Worm (Caenorhabditis elegans) whole organism, L4 larva: ENCODE measurements around the gene nhr-286.

Experiments
- F10B5.3 ChIP-seq: sonication (generic microtip); optimal IDR thresholded peaks from 2 replicates; lab custom pipeline; 2016; ENCODE audit warnings: mild to moderate bottlenecking, missing genetic modification characterization, missing compliant biosample characterization
- R02D3.7 ChIP-seq: fragments of 150-350 bp; sonication (generic microtip); optimal IDR thresholded peaks from 3 replicates; lab custom pipeline; 2014; ENCODE audit warnings: missing biosample characterization, missing genetic modification characterization
- Y5F2A.4 ChIP-seq: fragments of 200-800 bp; sonication (Bioruptor generic); optimal IDR thresholded peaks from 2 replicates; lab custom pipeline; 2018; ENCODE audit warnings: mild to moderate bottlenecking, missing genetic modification characterization, missing compliant biosample characterization
- Y75B8A.6 ChIP-seq: fragments of 200-800 bp; sonication (Bioruptor generic); IDR thresholded peaks from 2 replicates; pipeline ENCODE4 v1.3.6; 2022; ENCODE audit warnings: missing genetic modification reagents, missing genetic modification characterization, missing compliant biosample characterization
- ZK337.2 ChIP-seq: fragments of 200-800 bp; sonication (Bioruptor generic); IDR thresholded peaks from 2 replicates; pipeline ENCODE4 v1.3.6; 2022; ENCODE audit warnings: missing genetic modification reagents, missing genetic modification characterization, missing compliant biosample characterization
- ZK546.5 ChIP-seq, 2 experiments: sonication (generic microtip); optimal IDR thresholded peaks; 2 replicates each; lab custom pipeline; 2017; ENCODE audit warnings: missing biosample characterization in 2 of 2, missing genetic modification characterization in 2 of 2
- ama-1 ChIP-seq: fragments of 150-350 bp; optimal IDR thresholded peaks from 2 replicates; lab custom pipeline; 2014; ENCODE audit warnings: inconsistent platforms, mixed read lengths
- attf-4 ChIP-seq: sonication (generic microtip); optimal IDR thresholded peaks from 3 replicates; lab custom pipeline; 2017; ENCODE audit warnings: missing biosample characterization, missing genetic modification characterization
- ceh-20 ChIP-seq: fragments of 200-800 bp; sonication (Bioruptor generic); IDR thresholded peaks from 2 replicates; pipeline ENCODE4 v1.3.6; 2022; ENCODE audit warnings: missing genetic modification reagents, missing genetic modification characterization, missing compliant biosample characterization
- ceh-32 ChIP-seq: sonication (generic microtip); optimal IDR thresholded peaks from 2 replicates; lab custom pipeline; 2016; ENCODE audit warnings: mild to moderate bottlenecking, missing genetic modification characterization, missing compliant biosample characterization; ENCODE audit not compliant: poor library complexity
- ceh-44 ChIP-seq: fragments of 200-800 bp; sonication (Bioruptor generic); IDR thresholded peaks from 2 replicates; pipeline ENCODE4 v1.3.6; 2022; ENCODE audit warnings: missing genetic modification reagents, missing genetic modification characterization, missing compliant biosample characterization
- ceh-62 ChIP-seq: sonication (generic microtip); optimal IDR thresholded peaks from 2 replicates; lab custom pipeline; 2017; ENCODE audit warnings: missing biosample characterization, missing genetic modification characterization
- daf-16 ChIP-seq, 3 experiments: sonication (generic microtip); optimal IDR thresholded peaks; 2 replicates each; lab custom pipeline; 2016 to 2017; ENCODE audit warnings: missing genetic modification characterization in 3 of 3, missing genetic modification reagents in 3 of 3, mild to moderate bottlenecking in 2 of 3, missing compliant biosample characterization in 2 of 3, missing biosample characterization in 1 of 3, moderate library complexity in 1 of 3
- daf-19 ChIP-seq: fragments of 200-800 bp; sonication (Bioruptor generic); conservative IDR thresholded peaks from 2 replicates; pipeline ENCODE4 v1.3.6; 2022; ENCODE audit warnings: missing genetic modification characterization, missing compliant biosample characterization
- dmd-6 ChIP-seq: fragments of 200-800 bp; sonication (Bioruptor generic); IDR thresholded peaks from 2 replicates; pipeline ENCODE4 v1.3.6; 2022; ENCODE audit warnings: missing genetic modification reagents, missing genetic modification characterization, missing compliant biosample characterization
- dmd-9 ChIP-seq: fragments of 200-800 bp; sonication (Bioruptor generic); IDR thresholded peaks from 2 replicates; pipeline ENCODE4 v1.3.6; 2022; ENCODE audit warnings: missing genetic modification reagents, missing genetic modification characterization, missing compliant biosample characterization
- dpl-1 ChIP-seq: fragments of 150-350 bp; optimal IDR thresholded peaks from 2 replicates; lab custom pipeline; 2014; ENCODE audit warnings: missing biosample characterization, missing genetic modification reagents, missing genetic modification characterization
- fos-1 ChIP-seq: fragments of 150-350 bp; optimal IDR thresholded peaks from 2 replicates; lab custom pipeline; 2014; ENCODE audit warnings: missing biosample characterization, missing genetic modification characterization
- hlh-11 ChIP-seq: fragments of 200-800 bp; sonication (Bioruptor generic); optimal IDR thresholded peaks from 2 replicates; lab custom pipeline; 2018; ENCODE audit warnings: mild to moderate bottlenecking, missing genetic modification characterization, missing compliant biosample characterization
- hlh-30 ChIP-seq: sonication (generic microtip); optimal IDR thresholded peaks from 2 replicates; lab custom pipeline; 2017; ENCODE audit warnings: antibody characterized with exemption, mild to moderate bottlenecking, missing genetic modification characterization, missing compliant biosample characterization; ENCODE audit not compliant: insufficient read depth
- jun-1 ChIP-seq: fragments of 150-350 bp; optimal IDR thresholded peaks from 2 replicates; lab custom pipeline; 2014; ENCODE audit warnings: missing biosample characterization, missing genetic modification reagents, missing genetic modification characterization
- lin-13 ChIP-seq: fragments of 150-350 bp; optimal IDR thresholded peaks from 2 replicates; lab custom pipeline; 2014; ENCODE audit warnings: missing biosample characterization, missing genetic modification reagents, missing genetic modification characterization
- lir-3 ChIP-seq: sonication (generic microtip); optimal IDR thresholded peaks from 2 replicates; lab custom pipeline; 2016; ENCODE audit warnings: mild to moderate bottlenecking, missing genetic modification characterization, missing compliant biosample characterization
- madf-9 ChIP-seq: fragments of 200-800 bp; sonication (Bioruptor generic); conservative IDR thresholded peaks from 2 replicates; pipeline ENCODE4 v1.3.6; 2022; ENCODE audit warnings: missing genetic modification reagents, missing genetic modification characterization, missing compliant biosample characterization
- mxl-3 ChIP-seq: fragments of 200-800 bp; sonication (Bioruptor generic); optimal IDR thresholded peaks from 2 replicates; lab custom pipeline; 2018; ENCODE audit warnings: mild to moderate bottlenecking, missing genetic modification characterization, missing compliant biosample characterization
- nhr-10 ChIP-seq: fragments of 150-350 bp; optimal IDR thresholded peaks from 2 replicates; lab custom pipeline; 2014; ENCODE audit warnings: missing biosample characterization, missing genetic modification characterization
- nhr-28 ChIP-seq: fragments of 150-350 bp; optimal IDR thresholded peaks from 2 replicates; lab custom pipeline; 2014; ENCODE audit warnings: missing biosample characterization, missing genetic modification characterization
- nhr-41 ChIP-seq: fragments of 200-800 bp; sonication (Bioruptor generic); IDR thresholded peaks from 2 replicates; pipeline ENCODE4 v1.3.6; 2022; ENCODE audit warnings: missing genetic modification reagents, missing genetic modification characterization, missing compliant biosample characterization
- nhr-6 ChIP-seq: fragments of 150-350 bp; optimal IDR thresholded peaks from 2 replicates; lab custom pipeline; 2014; ENCODE audit warnings: missing biosample characterization, missing genetic modification characterization
- nhr-77 ChIP-seq: fragments of 150-350 bp; optimal IDR thresholded peaks from 2 replicates; lab custom pipeline; 2014; ENCODE audit warnings: missing biosample characterization, missing genetic modification characterization
- pha-4 ChIP-seq, 2 experiments: fragments of 150-350 bp in 1 of 2; fragments of 200-800 bp in 1 of 2; sonication (Bioruptor generic) in 1 of 2; IDR thresholded peaks in 1 of 2; optimal IDR thresholded peaks in 1 of 2; 2 replicates each; pipeline versions ENCODE4 v1.3.6 to Lab custom; 2014 to 2022; ENCODE audit warnings: missing genetic modification characterization in 2 of 2, missing genetic modification reagents in 2 of 2, missing biosample characterization in 1 of 2, missing compliant biosample characterization in 1 of 2
- saeg-2 ChIP-seq: fragments of 200-800 bp; sonication (Bioruptor generic); IDR thresholded peaks from 2 replicates; pipeline ENCODE4 v1.3.6; 2022; ENCODE audit warnings: missing genetic modification reagents, missing genetic modification characterization, missing compliant biosample characterization
- set-16 ChIP-seq: fragments of 200-800 bp; sonication (Bioruptor generic); IDR thresholded peaks from 2 replicates; pipeline ENCODE4 v1.3.6; 2022; ENCODE audit warnings: missing genetic modification reagents, missing genetic modification characterization, missing compliant biosample characterization
- snpc-4 ChIP-seq: fragments of 150-350 bp; optimal IDR thresholded peaks from 2 replicates; lab custom pipeline; 2014; ENCODE audit warnings: missing biosample characterization, missing genetic modification characterization
- tra-1 ChIP-seq: fragments of 200-800 bp; sonication (Bioruptor generic); IDR thresholded peaks from 2 replicates; pipeline ENCODE4 v1.3.6; 2022; ENCODE audit warnings: missing genetic modification reagents, missing genetic modification characterization, missing compliant biosample characterization
- unc-130 ChIP-seq: sonication (generic microtip); optimal IDR thresholded peaks from 2 replicates; lab custom pipeline; 2016; ENCODE audit warnings: missing genetic modification reagents, missing genetic modification characterization, missing compliant biosample characterization
- unc-39 ChIP-seq: sonication (generic microtip); optimal IDR thresholded peaks from 2 replicates; lab custom pipeline; 2017; ENCODE audit warnings: missing biosample characterization, missing genetic modification characterization
- unc-62 ChIP-seq, 3 experiments: fragments of 150-350 bp in 1 of 3; sonication (generic microtip); optimal IDR thresholded peaks in 2 of 3; peaks in 1 of 3; 1 replicate in 1 of 3; 2 replicates in 2 of 3; lab custom pipeline; 2014 to 2017; ENCODE audit warnings: missing biosample characterization in 3 of 3, missing genetic modification characterization in 3 of 3, missing genetic modification reagents in 3 of 3, missing genotype in 1 of 3
- zfp-2 ChIP-seq: sonication (generic microtip); optimal IDR thresholded peaks from 2 replicates; lab custom pipeline; 2016; ENCODE audit warnings: mild to moderate bottlenecking, missing genetic modification characterization, missing compliant biosample characterization
- zfp-3 ChIP-seq: fragments of 200-800 bp; sonication (Bioruptor generic); conservative IDR thresholded peaks from 2 replicates; pipeline ENCODE4 v1.3.6; 2022; ENCODE audit warnings: missing genetic modification reagents, missing genetic modification characterization, missing compliant biosample characterization
- zip-2 ChIP-seq: fragments of 150-350 bp; optimal IDR thresholded peaks from 2 replicates; lab custom pipeline; 2014; ENCODE audit warnings: missing biosample characterization, missing genetic modification characterization
- ztf-11 ChIP-seq: fragments of 150-350 bp; optimal IDR thresholded peaks from 2 replicates; lab custom pipeline; 2014; ENCODE audit warnings: missing biosample characterization, missing genetic modification characterization

The nhr-286 gene

ce11 chrV:7089217-7089616 is 2.2 kb downstream of the nhr-286 start (continued):
- TF ChIP-seq unc-62 (GFP tag; optimal IDR thresholded peaks at IDR 0.05 in 1 of 2; lab: Kevin White, UChicago) (peak in 1 of 2 experiments; percentile 84), unc-62 (tag; optimal IDR thresholded peaks at IDR 0.05; lab: Kevin White, UChicago) (no peak), ceh-32 (no peak), nhr-6 (tag; lab: Kevin White, UChicago) (no peak), lir-3 (no peak), ztf-11 (tag; lab: Kevin White, UChicago) (no peak), snpc-4 (tag; lab: Kevin White, UChicago) (no peak), nhr-77 (tag; lab: Kevin White, UChicago) (peak; percentile 61), jun-1 (tag; lab: Kevin White, UChicago) (no peak), zfp-2 (tag; lab: Kevin White, UChicago) (no peak), ama-1 (lab: Kevin White, UChicago) (no peak), dmd-9 (GFP tag; lab: Robert Waterston, UW) (no peak), daf-16 (GFP tag; optimal IDR thresholded peaks at IDR 0.05; lab: Kevin White, UChicago) (no peak), daf-16 (tag; optimal IDR thresholded peaks at IDR 0.05; lab: Kevin White, UChicago) (peak; percentile 24), tra-1 (GFP tag; lab: Robert Waterston, UW) (no peak), zfp-3 (GFP tag; lab: Robert Waterston, UW) (no peak), ceh-62 (tag; lab: Kevin White, UChicago) (no peak), ZK337.2 (GFP tag; lab: Robert Waterston, UW) (no peak), Y5F2A.4 (GFP tag; lab: Kevin White, UChicago) (no peak), Y75B8A.6 (GFP tag; lab: Robert Waterston, UW) (no peak), pha-4 (GFP tag; IDR thresholded peaks at IDR 0.05; lab: Robert Waterston, UW) (no peak), pha-4 (tag; optimal IDR thresholded peaks at IDR 0.05; lab: Kevin White, UChicago) (no peak), F10B5.3 (tag; lab: Kevin White, UChicago) (no peak), R02D3.7 (no peak), mxl-3 (GFP tag; lab: Kevin White, UChicago) (peak; percentile 92)

- TF ChIP-seq dpl-1 (GFP tag; lab: Kevin White, UChicago), result no peak
- no peak for TF ChIP-seq unc-39 (tag; lab: Kevin White, UChicago)
- peak in 1 of 2 experiments; percentile 95 for TF ChIP-seq unc-62 (GFP tag; optimal IDR thresholded peaks at IDR 0.05 in 1 of 2; lab: Kevin White, UChicago)
- no peak for TF ChIP-seq unc-62 (tag; optimal IDR thresholded peaks at IDR 0.05; lab: Kevin White, UChicago)
Measured at ce11 chrV:7087340-7087739, 4.1 kb downstream of the nhr-286 start.

ce11 chrV:7085518-7086104 is 5.8 kb downstream of the nhr-286 start, which contains the start of gene VC5.2:
VC5.2 (plus strand) TSS chrV:7085956.
- TF ChIP-seq nhr-28 (tag; lab: Kevin White, UChicago) (peak; percentile 75), nhr-41 (GFP tag; lab: Robert Waterston, UW) (no peak), saeg-2 (GFP tag; lab: Robert Waterston, UW) (no peak), fos-1 (tag; lab: Kevin White, UChicago) (no peak), zip-2 (tag; lab: Kevin White, UChicago) (no peak), set-16 (GFP tag; lab: Robert Waterston, UW) (no peak), ceh-32 (no peak), nhr-10 (tag; lab: Kevin White, UChicago) (no peak), dpl-1 (GFP tag; lab: Kevin White, UChicago) (no peak), unc-62 (GFP tag; optimal IDR thresholded peaks at IDR 0.05 in 1 of 2; lab: Kevin White, UChicago) (peak in 1 of 2 experiments; percentile 75), unc-62 (tag; optimal IDR thresholded peaks at IDR 0.05; lab: Kevin White, UChicago) (no peak), unc-130 (GFP tag; lab: Kevin White, UChicago) (no peak), Y75B8A.6 (GFP tag; lab: Robert Waterston, UW) (no peak), nhr-6 (tag; lab: Kevin White, UChicago) (no peak), hlh-30 (peak; percentile 8), daf-16 (GFP tag; optimal IDR thresholded peaks at IDR 0.05; lab: Kevin White, UChicago) (peak in 1 of 2 experiments; percentile 41), daf-16 (tag; optimal IDR thresholded peaks at IDR 0.05; lab: Kevin White, UChicago) (no peak), ceh-20 (GFP tag; lab: Robert Waterston, UW) (0 out of 2 replicates have a peak, but pooled peaks have one; percentile 23), madf-9 (no peak), ZK546.5 (tag; optimal IDR thresholded peaks at IDR 0.05; lab: Kevin White, UChicago) (no peak), lin-13 (GFP tag; lab: Kevin White, UChicago) (no peak), hlh-11 (tag; lab: Kevin White, UChicago) (peak; percentile 34), dmd-6 (GFP tag; lab: Robert Waterston, UW) (no peak), ceh-44 (GFP tag; lab: Robert Waterston, UW) (no peak), attf-4 (tag; lab: Kevin White, UChicago) (no peak), ZK337.2 (GFP tag; lab: Robert Waterston, UW) (no peak), nhr-77 (tag; lab: Kevin White, UChicago) (peak; percentile 11), daf-19 (GFP tag; lab: Robert Waterston, UW) (no peak)
